Worm (Caenorhabditis elegans) whole organism, mixed stage, embryonic: Measurements from ENCODE around the gene srg-67.
A peak's percentile ranks its signal among the peaks of the same experiment; 100 is the strongest.

ENCODE experiments used
- M03D4.4 ChIP-seq: sonication (generic microtip); optimal IDR thresholded peaks from 2 replicates; lab custom pipeline; 2017; ENCODE audit warnings: mild to moderate bottlenecking, missing genetic modification characterization, missing compliant biosample characterization
- bed-3 ChIP-seq: fragments of 200-800 bp; sonication (Bioruptor generic); optimal IDR thresholded peaks from 3 replicates; lab custom pipeline; 2018; ENCODE audit warnings: mild to moderate bottlenecking, missing genetic modification characterization, moderate library complexity, missing compliant biosample characterization
- blmp-1 ChIP-seq: fragments of 150-350 bp; optimal IDR thresholded peaks from 2 replicates; lab custom pipeline; 2014; ENCODE audit warnings: missing biosample characterization, missing genetic modification characterization
- ceh-39 ChIP-seq: fragments of 150-350 bp; optimal IDR thresholded peaks from 2 replicates; lab custom pipeline; 2014; ENCODE audit warnings: missing biosample characterization, missing genetic modification characterization
- ceh-43 ChIP-seq: fragments of 200-800 bp; sonication (Bioruptor generic); optimal IDR thresholded peaks from 2 replicates; lab custom pipeline; 2018; ENCODE audit warnings: mild to moderate bottlenecking, missing genetic modification characterization, moderate library complexity, missing compliant biosample characterization
- ceh-83 ChIP-seq: fragments of 200-800 bp; sonication (Bioruptor generic); optimal IDR thresholded peaks from 2 replicates; lab custom pipeline; 2018; ENCODE audit warnings: mild to moderate bottlenecking, missing genetic modification characterization, missing compliant biosample characterization
- ces-1 ChIP-seq: fragments of 150-350 bp; optimal IDR thresholded peaks from 2 replicates; lab custom pipeline; 2014; ENCODE audit warnings: missing biosample characterization, missing genetic modification reagents, missing genetic modification characterization
- cnd-1 ChIP-seq: fragments of 200-800 bp; sonication (Bioruptor generic); optimal IDR thresholded peaks from 2 replicates; lab custom pipeline; 2018; ENCODE audit warnings: mild to moderate bottlenecking, missing genetic modification characterization, missing compliant biosample characterization
- drap-1 ChIP-seq: fragments of 200-800 bp; sonication (Bioruptor generic); optimal IDR thresholded peaks from 3 replicates; lab custom pipeline; 2018; ENCODE audit warnings: mild to moderate bottlenecking, missing genetic modification characterization, missing compliant biosample characterization
- elt-1 ChIP-seq: sonication (generic microtip); optimal IDR thresholded peaks from 2 replicates; lab custom pipeline; 2017; ENCODE audit warnings: missing genetic modification characterization, mild to moderate bottlenecking, missing compliant biosample characterization, antibody characterized with exemption, moderate library complexity, borderline replicate concordance; ENCODE audit not compliant: insufficient read depth
- elt-3 ChIP-seq: fragments of 150-350 bp; optimal IDR thresholded peaks from 2 replicates; lab custom pipeline; 2014; ENCODE audit warnings: missing biosample characterization, missing genetic modification characterization
- flh-1 ChIP-seq: fragments of 200-800 bp; sonication (Bioruptor generic); optimal IDR thresholded peaks from 2 replicates; lab custom pipeline; 2018; ENCODE audit warnings: mild to moderate bottlenecking, missing genetic modification characterization, moderate library complexity, missing compliant biosample characterization
- ham-2 ChIP-seq: fragments of 200-800 bp; sonication (Bioruptor generic); optimal IDR thresholded peaks from 2 replicates; lab custom pipeline; 2018; ENCODE audit warnings: mild to moderate bottlenecking, missing genetic modification characterization, missing compliant biosample characterization
- hlh-1 ChIP-seq: fragments of 150-350 bp; optimal IDR thresholded peaks from 2 replicates; lab custom pipeline; 2014; ENCODE audit warnings: missing biosample characterization, missing genetic modification reagents, missing genetic modification characterization
- lin-13 ChIP-seq: fragments of 150-350 bp; optimal IDR thresholded peaks from 2 replicates; lab custom pipeline; 2014; ENCODE audit warnings: missing biosample characterization, missing genetic modification characterization
- lin-32 ChIP-seq: fragments of 200-800 bp; sonication (Bioruptor generic); optimal IDR thresholded peaks from 2 replicates; lab custom pipeline; 2018; ENCODE audit warnings: mild to moderate bottlenecking, missing genetic modification characterization, missing compliant biosample characterization
- lsy-2 ChIP-seq: fragments of 150-350 bp; optimal IDR thresholded peaks from 2 replicates; lab custom pipeline; 2014; ENCODE audit warnings: missing biosample characterization, missing genetic modification characterization
- mab-5 ChIP-seq: fragments of 150-350 bp; optimal IDR thresholded peaks from 2 replicates; lab custom pipeline; 2014; ENCODE audit warnings: missing biosample characterization, missing genetic modification characterization
- mep-1 ChIP-seq: fragments of 150-350 bp; optimal IDR thresholded peaks from 2 replicates; lab custom pipeline; 2017; ENCODE audit warnings: missing biosample characterization, missing genetic modification reagents, missing genetic modification characterization, inconsistent platforms
- mls-2 ChIP-seq: sonication (generic microtip); optimal IDR thresholded peaks from 2 replicates; lab custom pipeline; 2016; ENCODE audit warnings: mild to moderate bottlenecking, missing genetic modification characterization, moderate library complexity, missing compliant biosample characterization
- nhr-12 ChIP-seq: fragments of 150-350 bp; optimal IDR thresholded peaks from 2 replicates; lab custom pipeline; 2014; ENCODE audit warnings: missing biosample characterization, missing genetic modification characterization
- nhr-2 ChIP-seq: fragments of 150-350 bp; optimal IDR thresholded peaks from 2 replicates; lab custom pipeline; 2014; ENCODE audit warnings: missing biosample characterization, missing genetic modification characterization
- nhr-237 ChIP-seq: fragments of 150-350 bp; optimal IDR thresholded peaks from 2 replicates; lab custom pipeline; 2014; ENCODE audit warnings: missing biosample characterization, missing genetic modification characterization
- nhr-28 ChIP-seq: fragments of 150-350 bp; optimal IDR thresholded peaks from 2 replicates; lab custom pipeline; 2014; ENCODE audit warnings: missing biosample characterization, missing genetic modification characterization
- nhr-76 ChIP-seq: sonication (generic microtip); optimal IDR thresholded peaks from 2 replicates; lab custom pipeline; 2017; ENCODE audit warnings: missing biosample characterization, missing genetic modification characterization
- pha-4 ChIP-seq: fragments of 150-350 bp; optimal IDR thresholded peaks from 2 replicates; lab custom pipeline; 2018; ENCODE audit warnings: missing biosample characterization, missing genetic modification reagents, missing genetic modification characterization
- sem-2 ChIP-seq: fragments of 200-800 bp; sonication (Bioruptor generic); optimal IDR thresholded peaks from 2 replicates; lab custom pipeline; 2018; ENCODE audit warnings: mild to moderate bottlenecking, missing genetic modification characterization, missing compliant biosample characterization
- snpc-4 ChIP-seq: fragments of 150-350 bp; optimal IDR thresholded peaks from 2 replicates; lab custom pipeline; 2014; ENCODE audit warnings: missing biosample characterization, missing genetic modification characterization
- sptf-1 ChIP-seq: sonication (generic microtip); optimal IDR thresholded peaks from 2 replicates; lab custom pipeline; 2017; ENCODE audit warnings: mild to moderate bottlenecking, missing genetic modification characterization, moderate library complexity, missing compliant biosample characterization
- tbx-8 ChIP-seq: fragments of 200-800 bp; sonication (Bioruptor generic); optimal IDR thresholded peaks from 2 replicates; lab custom pipeline; 2018; ENCODE audit warnings: mild to moderate bottlenecking, missing genetic modification characterization, moderate library complexity, missing compliant biosample characterization
- unc-120 ChIP-seq: sonication (generic microtip); optimal IDR thresholded peaks from 2 replicates; lab custom pipeline; 2017; ENCODE audit warnings: missing genetic modification characterization, missing compliant biosample characterization; ENCODE audit not compliant: poor library complexity, severe bottlenecking
- unc-39 ChIP-seq: fragments of 150-350 bp; optimal IDR thresholded peaks from 2 replicates; lab custom pipeline; 2014; ENCODE audit warnings: missing biosample characterization, missing genetic modification characterization
- unc-62 ChIP-seq: fragments of 150-350 bp; optimal IDR thresholded peaks from 2 replicates; lab custom pipeline; 2014; ENCODE audit warnings: missing biosample characterization, missing genetic modification reagents, missing genetic modification characterization
- zip-8 ChIP-seq: fragments of 150-350 bp; optimal IDR thresholded peaks from 2 replicates; lab custom pipeline; 2014; ENCODE audit warnings: missing biosample characterization, missing genetic modification characterization
- ztf-11 ChIP-seq: fragments of 150-350 bp; optimal IDR thresholded peaks from 2 replicates; lab custom pipeline; 2014; ENCODE audit warnings: missing biosample characterization, missing genetic modification characterization

srg-67 gene

DNA sequence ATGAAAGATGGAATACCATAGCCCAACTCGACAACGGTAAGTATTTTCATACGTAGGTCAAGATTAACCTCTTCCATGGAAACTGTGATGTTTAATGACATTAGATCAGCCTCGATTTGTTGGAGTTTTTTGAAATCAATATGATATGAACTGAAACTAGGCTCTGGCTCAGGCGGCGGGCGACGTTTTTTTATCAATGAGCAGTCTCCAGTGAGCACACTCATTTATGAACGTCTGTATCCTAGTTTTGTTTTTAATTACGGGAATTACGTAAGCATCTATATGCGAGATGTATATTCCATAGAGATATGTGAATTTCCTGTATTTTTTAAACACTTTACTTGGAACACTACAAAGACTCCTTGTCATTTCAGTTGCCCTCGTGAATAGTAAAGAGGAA, at the start of gene srg-67:
TSS of gene srg-67 (minus strand) at position 101 of the 400 bp plus-strand sequence.
- TF ChIP-seq nhr-76: no peak
- no peak for TF ChIP-seq mls-2 (tag; lab: Kevin White, UChicago)
- TF ChIP-seq pha-4 (tag; lab: Kevin White, UChicago): no peak
- TF ChIP-seq sem-2 (GFP tag; lab: Kevin White, UChicago): no peak
- TF ChIP-seq sptf-1 (tag; lab: Kevin White, UChicago): no peak
- no peak for TF ChIP-seq ces-1
- TF ChIP-seq drap-1 (GFP tag; lab: Kevin White, UChicago): no peak
- TF ChIP-seq mep-1 (tag; lab: Kevin White, UChicago): no peak
- no peak for TF ChIP-seq ztf-11
- no peak for TF ChIP-seq lin-32
- TF ChIP-seq lsy-2 (tag; lab: Kevin White, UChicago): no peak
- no peak for TF ChIP-seq elt-3 (tag; lab: Kevin White, UChicago)

DNA sequence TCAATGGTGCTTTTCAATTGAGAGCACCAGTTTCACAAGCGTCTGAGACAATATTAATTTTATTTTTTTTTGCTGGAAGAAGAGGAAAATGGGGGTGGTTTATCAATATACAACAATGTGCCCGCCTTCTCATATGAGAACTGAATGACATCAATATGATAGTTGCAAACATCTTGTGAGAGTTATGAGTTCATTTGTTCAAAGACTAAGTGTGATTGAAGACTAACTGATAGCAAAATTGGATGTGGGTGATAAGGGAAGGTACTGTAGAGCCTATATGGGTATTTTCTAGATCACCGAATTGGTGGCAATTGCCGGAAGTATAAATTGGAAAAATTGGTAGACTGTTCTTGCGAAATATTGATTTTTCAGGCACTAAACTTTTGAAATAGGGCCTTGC, 49.8 kb upstream of the srg-67 start:
- TF ChIP-seq ces-1: no peak
- TF ChIP-seq elt-1 (tag; lab: Kevin White, UChicago): no peak
- TF ChIP-seq ceh-43 (GFP tag; lab: Kevin White, UChicago): no peak
- no peak for TF ChIP-seq blmp-1
- no peak for TF ChIP-seq tbx-8 (GFP tag; lab: Kevin White, UChicago)
- TF ChIP-seq lin-13 (tag; lab: Kevin White, UChicago): no peak
- no peak for TF ChIP-seq ceh-83
- no peak for TF ChIP-seq nhr-28 (tag; lab: Kevin White, UChicago)
- no peak for TF ChIP-seq lsy-2 (tag; lab: Kevin White, UChicago)
- no peak for TF ChIP-seq nhr-76
- no peak for TF ChIP-seq sptf-1 (tag; lab: Kevin White, UChicago)
- TF ChIP-seq mls-2 (tag; lab: Kevin White, UChicago): no peak
- no peak for TF ChIP-seq drap-1 (GFP tag; lab: Kevin White, UChicago)

DNA sequence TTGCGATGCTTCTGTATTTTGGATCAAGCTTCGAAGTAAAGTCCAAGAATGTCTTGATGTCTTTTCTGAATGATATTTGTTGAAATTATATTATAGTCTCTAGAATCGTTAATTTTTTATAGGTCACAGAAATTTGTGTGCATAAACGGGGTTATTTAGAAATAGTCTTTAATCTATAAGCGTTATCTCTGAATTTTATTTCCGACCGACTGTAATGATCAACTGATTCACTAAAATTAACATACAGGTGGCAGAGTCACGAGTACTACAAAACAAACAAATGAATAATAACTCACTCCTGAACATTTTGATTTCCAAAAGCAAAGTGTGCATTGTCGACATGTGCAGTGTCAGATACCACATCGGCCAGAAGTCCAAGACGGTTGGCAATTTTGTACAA, 48.9 kb upstream of the srg-67 start:
- TF ChIP-seq lin-13 (tag; lab: Kevin White, UChicago): no peak
- TF ChIP-seq nhr-2 (tag; lab: Kevin White, UChicago): no peak
- no peak for TF ChIP-seq flh-1 (GFP tag; lab: Kevin White, UChicago)
- TF ChIP-seq pha-4 (tag; lab: Kevin White, UChicago): no peak
- no peak for TF ChIP-seq ceh-83
- TF ChIP-seq, all 35 proteins: peak for 0

- TF ChIP-seq drap-1 (GFP tag; lab: Kevin White, UChicago): no peak
- TF ChIP-seq ceh-43 (GFP tag; lab: Kevin White, UChicago): no peak
- TF ChIP-seq snpc-4: no peak
- TF ChIP-seq bed-3: no peak
Measured at ce11 chrV:5509966-5510365, 47.2 kb upstream of the srg-67 start.

- TF ChIP-seq mab-5 (tag; lab: Kevin White, UChicago) (no peak), ztf-11 (no peak), unc-62 (no peak), M03D4.4 (tag; lab: Kevin White, UChicago) (no peak), pha-4 (tag; lab: Kevin White, UChicago) (no peak), snpc-4 (no peak), mls-2 (tag; lab: Kevin White, UChicago) (no peak), flh-1 (GFP tag; lab: Kevin White, UChicago) (no peak), nhr-28 (tag; lab: Kevin White, UChicago) (no peak), unc-120 (tag; lab: Kevin White, UChicago) (no peak), hlh-1 (tag; lab: Kevin White, UChicago) (no peak), nhr-76 (no peak), elt-3 (tag; lab: Kevin White, UChicago) (no peak)
- TF ChIP-seq, all 35 proteins: peak for 0
Measured at ce11 chrV:5509134-5509533, 46.3 kb upstream of the srg-67 start.

DNA sequence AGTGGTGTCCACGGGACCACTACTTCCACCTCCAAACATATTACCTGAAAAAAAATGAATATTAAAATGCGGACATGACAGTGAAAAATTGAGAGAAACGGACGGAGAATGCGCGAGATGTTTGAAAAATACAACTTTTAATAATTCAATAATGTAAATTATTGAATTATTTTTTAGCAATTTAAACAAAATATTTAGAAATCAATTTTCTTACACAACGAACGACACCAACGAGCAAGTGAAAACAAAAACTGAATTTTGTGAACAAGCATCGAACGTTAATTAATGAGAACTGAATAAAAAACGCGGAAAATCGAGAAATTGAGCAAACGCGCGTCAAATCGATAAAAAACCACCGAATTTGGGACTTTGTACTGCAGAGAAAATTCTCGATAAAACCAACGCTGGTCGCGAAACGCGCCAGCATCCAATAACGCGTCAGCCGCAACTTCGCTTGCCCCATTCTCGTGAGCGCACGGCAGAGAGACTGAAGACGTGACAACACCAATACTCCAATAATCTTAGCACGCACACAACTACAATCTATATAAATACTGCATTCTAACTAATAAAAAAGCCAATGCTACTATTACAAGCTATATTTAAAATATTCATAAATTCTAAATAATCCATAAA, 42.1 kb upstream of the srg-67 start, which contains the start of the genes dnj-19 and nhr-47:
TSS of gene dnj-19 (minus strand) at position 51 of the 636 bp plus-strand sequence.
TSS of gene nhr-47 (plus strand) at position 447 of the 636 bp plus-strand sequence.
- TF ChIP-seq elt-3 (tag; lab: Kevin White, UChicago) (no peak), zip-8 (tag; lab: Kevin White, UChicago) (no peak), bed-3 (peak; percentile 51), tbx-8 (GFP tag; lab: Kevin White, UChicago) (peak; percentile 14), ceh-83 (no peak), cnd-1 (tag; lab: Kevin White, UChicago) (peak; percentile 81), ham-2 (GFP tag; lab: Kevin White, UChicago) (no peak), drap-1 (GFP tag; lab: Kevin White, UChicago) (peak; percentile 72), unc-120 (tag; lab: Kevin White, UChicago) (peak; percentile 65), ceh-39 (tag; lab: Kevin White, UChicago) (peak; percentile 65), nhr-237 (tag; lab: Kevin White, UChicago) (peak; percentile 70), mep-1 (tag; lab: Kevin White, UChicago) (peak; percentile 89), unc-39 (tag; lab: Kevin White, UChicago) (no peak), M03D4.4 (tag; lab: Kevin White, UChicago) (peak; percentile 65), sem-2 (GFP tag; lab: Kevin White, UChicago) (peak; percentile 28), nhr-76 (no peak), snpc-4 (no peak), sptf-1 (tag; lab: Kevin White, UChicago) (peak; percentile 90), nhr-12 (tag; lab: Kevin White, UChicago) (peak; percentile 13), blmp-1 (no peak), lsy-2 (tag; lab: Kevin White, UChicago) (peak; percentile 72), ztf-11 (peak; percentile 5), ces-1 (peak; percentile 45), mab-5 (tag; lab: Kevin White, UChicago) (no peak), pha-4 (tag; lab: Kevin White, UChicago) (peak; percentile 84), elt-1 (tag; lab: Kevin White, UChicago) (no peak)
